Fruit fly (Drosophila melanogaster) Kc167 (cell line): Measurements from ENCODE around the gene CG15035.

Source experiments
- Myc ChIP-seq: fragments of >200 bp; optimal IDR thresholded peaks from 2 replicates; lab custom pipeline; 2017; ENCODE audit warnings: missing external identifiers
- Sin3A ChIP-seq: fragments of >200 bp; optimal IDR thresholded peaks from 2 replicates; lab custom pipeline; 2018; ENCODE audit warnings: missing external identifiers
- h ChIP-seq: fragments of >200 bp; optimal IDR thresholded peaks from 3 replicates; lab custom pipeline; 2018; ENCODE audit warnings: missing external identifiers
- insv ChIP-seq: fragments of >200 bp; optimal IDR thresholded peaks from 3 replicates; lab custom pipeline; 2018; ENCODE audit warnings: missing external identifiers
- psq ChIP-seq: fragments of >200 bp; optimal IDR thresholded peaks from 2 replicates; lab custom pipeline; 2017; ENCODE audit warnings: missing external identifiers
- ttk ChIP-seq: sonication (Bioruptor generic); optimal IDR thresholded peaks from 2 replicates; lab custom pipeline; 2017; ENCODE audit warnings: missing external identifiers

DNA sequence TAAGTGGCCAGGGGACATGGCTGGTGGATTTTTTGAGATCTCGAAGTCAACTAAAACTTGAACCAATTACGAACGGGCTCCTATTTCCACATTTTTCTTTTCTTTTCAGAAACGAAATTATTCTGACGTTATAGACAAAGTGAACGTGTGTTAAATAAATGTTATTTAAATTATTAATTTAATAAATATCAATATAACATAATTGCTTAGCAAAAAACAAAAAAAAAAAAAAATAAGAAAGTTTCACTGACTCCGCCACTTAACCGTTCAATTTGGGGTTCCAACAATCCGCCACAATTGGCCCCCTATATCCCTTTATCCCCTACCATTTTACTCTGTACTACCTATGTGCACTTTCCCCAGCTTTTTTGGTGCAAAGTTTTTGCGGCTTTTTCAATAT, 20.1 kb downstream of the CG15035 start, which contains the start of gene CG42781:
- TF ChIP-seq h (lab: Kevin White, UChicago): no peak
- no peak for TF ChIP-seq psq
- TF ChIP-seq Myc (lab: Kevin White, UChicago): no peak
- TF ChIP-seq ttk (lab: Kevin White, UChicago): no peak
- TF ChIP-seq Sin3A: no peak
- no peak for TF ChIP-seq insv (lab: Kevin White, UChicago)
